Fruit fly (Drosophila melanogaster) whole organism, embryonic: ENCODE data around the gene Prim2.

Source experiments
- BEAF-32 ChIP-seq: fragments of 200-800 bp; sonication (Bioruptor generic); optimal IDR thresholded peaks from 3 replicates; lab custom pipeline; 2017; ENCODE audit warnings: missing biosample characterization, missing genetic modification characterization, mild to moderate bottlenecking, moderate library complexity, missing genetic modification reagents
- CG10209 ChIP-seq: fragments of 200-800 bp; sonication (Bioruptor generic); optimal IDR thresholded peaks from 3 replicates; lab custom pipeline; 2017; ENCODE audit warnings: missing biosample characterization, mild to moderate bottlenecking, missing genetic modification characterization, missing genetic modification reagents
- CG1024 ChIP-seq: fragments of 200-800 bp; sonication (Bioruptor generic); IDR thresholded peaks from 2 replicates; pipeline ENCODE4 v1.3.6; 2022; ENCODE audit warnings: missing biosample characterization, missing genetic modification characterization
- CG12299 ChIP-seq: fragments of 200-800 bp; sonication (Bioruptor generic); optimal IDR thresholded peaks from 2 replicates; lab custom pipeline; 2018; ENCODE audit warnings: missing biosample characterization, mild to moderate bottlenecking, missing genetic modification characterization
- CG17568 ChIP-seq: fragments of 200-800 bp; sonication (Bioruptor generic); optimal IDR thresholded peaks from 2 replicates; lab custom pipeline; 2018; ENCODE audit warnings: missing biosample characterization, mild to moderate bottlenecking, missing genetic modification characterization, moderate library complexity
- Dip3 ChIP-seq: fragments of 200-800 bp; sonication (Bioruptor generic); optimal IDR thresholded peaks from 3 replicates; lab custom pipeline; 2016; ENCODE audit warnings: missing biosample characterization, missing genetic modification characterization
- Hr39 ChIP-seq: fragments of >200 bp; optimal IDR thresholded peaks from 2 replicates; lab custom pipeline; 2017
- Lpt ChIP-seq: fragments of >200 bp; optimal IDR thresholded peaks from 2 replicates; lab custom pipeline; 2018; ENCODE audit warnings: missing biosample characterization, missing genetic modification characterization
- Mad ChIP-seq: fragments of 200-800 bp; sonication (Bioruptor generic); optimal IDR thresholded peaks from 2 replicates; lab custom pipeline; 2016; ENCODE audit warnings: missing biosample characterization, missing genetic modification characterization

DNA sequence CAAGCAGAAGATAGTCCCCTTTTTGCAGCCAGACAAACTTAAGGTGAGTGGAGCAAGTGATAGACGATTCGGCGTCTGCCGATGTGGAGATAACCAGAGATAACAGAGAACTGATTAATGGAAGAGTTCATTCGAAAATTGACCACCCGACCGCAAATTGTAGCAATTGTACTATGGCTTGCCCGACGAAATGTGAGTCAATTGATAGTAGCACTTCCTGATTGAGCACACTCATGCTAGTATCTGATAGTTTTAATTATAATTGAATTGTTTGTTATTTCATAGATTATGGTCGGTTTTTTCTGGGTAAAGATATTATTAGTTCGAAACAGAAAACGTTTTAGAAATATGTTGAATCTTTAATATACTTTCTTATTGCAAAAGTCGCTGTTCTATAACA lies 7.0 kb downstream of the Prim2 start:
- TF ChIP-seq Mad (GFP tag; lab: Kevin White, UChicago) (no peak), Hr39 (no peak), BEAF-32 (GFP tag; lab: Kevin White, UChicago) (no peak), CG12299 (tag; lab: Kevin White, UChicago) (no peak), CG1024 (GFP tag; lab: Robert Waterston, UW) (no peak), CG17568 (GFP tag; lab: Kevin White, UChicago) (no peak), Dip3 (GFP tag; lab: Kevin White, UChicago) (no peak), Lpt (GFP tag; lab: Kevin White, UChicago) (no peak), CG10209 (GFP tag; lab: Kevin White, UChicago) (no peak)
